Fruit fly (Drosophila melanogaster) whole organism, adult: ENCODE measurements around the gene mio.

Experiments used
- CG11617 ChIP-seq: fragments of 200-800 bp; sonication (Bioruptor generic); optimal IDR thresholded peaks from 2 replicates; lab custom pipeline; 2017; ENCODE audit warnings: mild to moderate bottlenecking, missing biosample characterization, missing genetic modification reagents, missing genetic modification characterization
- CG12768 ChIP-seq: fragments of 200-800 bp; sonication (Bioruptor generic); optimal IDR thresholded peaks from 2 replicates; lab custom pipeline; 2017; ENCODE audit warnings: missing biosample characterization, missing genetic modification characterization, mild to moderate bottlenecking, moderate library complexity, missing genetic modification reagents
- CG14711 ChIP-seq: fragments of 200-800 bp; sonication (Bioruptor generic); optimal IDR thresholded peaks from 2 replicates; lab custom pipeline; 2018; ENCODE audit warnings: missing biosample characterization, mild to moderate bottlenecking, missing genetic modification characterization, moderate library complexity
- CG1620 ChIP-seq: fragments of 200-800 bp; sonication (Bioruptor generic); optimal IDR thresholded peaks from 2 replicates; lab custom pipeline; 2016; ENCODE audit warnings: missing biosample characterization, missing genetic modification characterization
- CG33017 ChIP-seq: fragments of 200-800 bp; sonication (Bioruptor generic); optimal IDR thresholded peaks from 2 replicates; lab custom pipeline; 2018; ENCODE audit warnings: missing biosample characterization, mild to moderate bottlenecking, missing genetic modification characterization, moderate library complexity
- CG5204 ChIP-seq: fragments of 200-800 bp; sonication (Bioruptor generic); optimal IDR thresholded peaks from 2 replicates; lab custom pipeline; 2016; ENCODE audit warnings: missing biosample characterization, missing genetic modification characterization
- CG7045 ChIP-seq: fragments of 200-800 bp; sonication (Bioruptor generic); optimal IDR thresholded peaks from 2 replicates; lab custom pipeline; 2017; ENCODE audit warnings: missing biosample characterization, mild to moderate bottlenecking, missing genetic modification characterization
- CG7101 ChIP-seq: fragments of 200-800 bp; sonication (Bioruptor generic); optimal IDR thresholded peaks from 2 replicates; lab custom pipeline; 2018; ENCODE audit warnings: missing biosample characterization, mild to moderate bottlenecking, missing genetic modification characterization, moderate library complexity
- Clk ChIP-seq: fragments of 200-800 bp; sonication (Bioruptor generic); optimal IDR thresholded peaks from 2 replicates; lab custom pipeline; 2017; ENCODE audit warnings: missing biosample characterization, missing genetic modification characterization
- Crg-1 ChIP-seq: fragments of 200-800 bp; sonication (Bioruptor generic); optimal IDR thresholded peaks from 2 replicates; lab custom pipeline; 2016; ENCODE audit warnings: missing biosample characterization, missing genetic modification characterization
- Hr96 ChIP-seq: fragments of 200-800 bp; sonication (Bioruptor generic); optimal IDR thresholded peaks from 2 replicates; lab custom pipeline; 2016; ENCODE audit warnings: missing biosample characterization, missing genetic modification characterization
- Mnt ChIP-seq: fragments of 200-800 bp; sonication (Bioruptor generic); optimal IDR thresholded peaks from 2 replicates; lab custom pipeline; 2016; ENCODE audit warnings: missing biosample characterization, mild to moderate bottlenecking, missing genetic modification characterization
- bab1 ChIP-seq: fragments of 200-800 bp; sonication (Bioruptor generic); optimal IDR thresholded peaks from 3 replicates; lab custom pipeline; 2019; ENCODE audit warnings: missing biosample characterization, mild to moderate bottlenecking, missing genetic modification characterization, moderate library complexity
- cic ChIP-seq: fragments of 200-800 bp; sonication (Bioruptor generic); optimal IDR thresholded peaks from 2 replicates; lab custom pipeline; 2017; ENCODE audit warnings: missing biosample characterization, mild to moderate bottlenecking, missing genetic modification characterization, moderate library complexity
- cnc ChIP-seq, 2 experiments: fragments of >200 bp; optimal IDR thresholded peaks; 2 replicates each; lab custom pipeline; 2017
- kay ChIP-seq: fragments of 200-800 bp; sonication (Bioruptor generic); peaks from one replicate; lab custom pipeline; 2016; ENCODE audit warnings: missing biosample characterization, missing genetic modification characterization, borderline replicate concordance
- ovo ChIP-seq: fragments of 200-800 bp; sonication (Bioruptor generic); optimal IDR thresholded peaks from 2 replicates; lab custom pipeline; 2016; ENCODE audit warnings: missing biosample characterization, missing genetic modification characterization
- pad ChIP-seq: fragments of 200-800 bp; sonication (Bioruptor generic); optimal IDR thresholded peaks from 3 replicates; lab custom pipeline; 2017; ENCODE audit warnings: missing biosample characterization, missing genetic modification characterization, mild to moderate bottlenecking, moderate library complexity, missing genetic modification reagents
- tj ChIP-seq: fragments of 200-800 bp; sonication (Bioruptor generic); optimal IDR thresholded peaks from 3 replicates; lab custom pipeline; 2017; ENCODE audit warnings: missing biosample characterization, mild to moderate bottlenecking, missing genetic modification characterization, moderate library complexity
- toe ChIP-seq: fragments of 200-800 bp; sonication (Bioruptor generic); optimal IDR thresholded peaks from 2 replicates; lab custom pipeline; 2016; ENCODE audit warnings: missing biosample characterization, missing genetic modification characterization

The mio gene

dm6 chr2L:2177969-2178809, 38.9 kb upstream of the mio start, which contains the start of gene aop:
TSS of gene aop (minus strand) at chr2L:2178754.
- TF ChIP-seq CG7045: peak; percentile 27
- TF ChIP-seq kay: peak; percentile 38
- TF ChIP-seq pad (GFP tag; lab: Kevin White, UChicago): peak; percentile 53
- TF ChIP-seq CG11617: peak; percentile 80
- peak; percentile 63 for TF ChIP-seq Crg-1 (GFP tag; lab: Kevin White, UChicago)
- no peak for TF ChIP-seq cnc (optimal IDR thresholded peaks at IDR 0.05; lab: Kevin White, UChicago)
- peak; percentile 48 for TF ChIP-seq bab1 (GFP tag; lab: Kevin White, UChicago)
- TF ChIP-seq CG14711: peak; percentile 15
- TF ChIP-seq tj (GFP tag; lab: Kevin White, UChicago): peak; percentile 84
- TF ChIP-seq CG12768: peak; percentile 60
- peak; percentile 31 for TF ChIP-seq Clk (GFP tag; lab: Kevin White, UChicago)
- TF ChIP-seq toe: peak; percentile 13
- no peak for TF ChIP-seq CG33017 (tag; lab: Kevin White, UChicago)
- peak; percentile 35 for TF ChIP-seq ovo
- peak; percentile 35 for TF ChIP-seq CG5204 (GFP tag; lab: Kevin White, UChicago)
- TF ChIP-seq Hr96 (GFP tag; lab: Kevin White, UChicago): peak; percentile 54
- TF ChIP-seq cic (GFP tag; lab: Kevin White, UChicago): peak; percentile 77
- TF ChIP-seq CG1620 (GFP tag; lab: Kevin White, UChicago): no peak
- peak; percentile 62 for TF ChIP-seq CG7101 (tag; lab: Kevin White, UChicago)
- TF ChIP-seq Mnt (GFP tag; lab: Kevin White, UChicago): peak; percentile 73

dm6 chr2L:2178810-2179143, 38.3 kb upstream of the mio start:
- TF ChIP-seq pad (GFP tag; lab: Kevin White, UChicago) (no peak), cnc (optimal IDR thresholded peaks at IDR 0.05; lab: Kevin White, UChicago) (no peak), CG7101 (tag; lab: Kevin White, UChicago) (no peak), CG5204 (GFP tag; lab: Kevin White, UChicago) (no peak), toe (no peak), Mnt (GFP tag; lab: Kevin White, UChicago) (no peak), CG7045 (no peak), tj (GFP tag; lab: Kevin White, UChicago) (no peak), CG33017 (tag; lab: Kevin White, UChicago) (no peak), cic (GFP tag; lab: Kevin White, UChicago) (no peak), ovo (no peak), bab1 (GFP tag; lab: Kevin White, UChicago) (no peak), CG12768 (no peak), Crg-1 (GFP tag; lab: Kevin White, UChicago) (no peak), Clk (GFP tag; lab: Kevin White, UChicago) (no peak), CG11617 (no peak), Hr96 (GFP tag; lab: Kevin White, UChicago) (no peak)

dm6 chr2L:2179366-2179765, 37.7 kb upstream of the mio start:
- TF ChIP-seq CG11617 (no peak), toe (no peak), ovo (no peak), cic (GFP tag; lab: Kevin White, UChicago) (peak; percentile 2), cnc (optimal IDR thresholded peaks at IDR 0.05; lab: Kevin White, UChicago) (no peak), Clk (GFP tag; lab: Kevin White, UChicago) (no peak), CG14711 (no peak)

DNA sequence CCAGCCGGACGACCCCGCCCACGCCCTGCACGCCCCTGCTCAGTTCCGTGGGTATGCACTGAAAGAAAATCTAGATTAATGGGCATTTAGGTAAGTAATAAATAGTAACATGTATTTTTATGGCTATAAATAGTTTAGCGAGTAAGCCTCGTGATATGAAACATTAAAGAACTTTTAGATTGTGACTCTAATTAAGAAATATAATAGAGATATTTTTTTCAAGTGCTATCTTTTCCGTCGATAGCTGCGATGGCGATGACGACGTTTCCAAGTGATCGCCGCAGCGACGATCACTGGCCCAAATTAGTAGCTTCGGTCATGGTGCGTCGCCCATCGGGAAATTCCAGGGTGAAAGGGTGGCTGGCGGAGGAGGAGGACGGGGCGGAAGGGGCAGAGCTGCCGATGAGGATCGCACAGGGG, 37.0 kb upstream of the mio start:
- TF ChIP-seq CG7101 (tag; lab: Kevin White, UChicago) (peak; percentile 41), cnc (optimal IDR thresholded peaks at IDR 0.05; lab: Kevin White, UChicago) (no peak), cic (GFP tag; lab: Kevin White, UChicago) (no peak), Hr96 (GFP tag; lab: Kevin White, UChicago) (peak; percentile 10), ovo (no peak), kay (no peak), Mnt (GFP tag; lab: Kevin White, UChicago) (no peak), Crg-1 (GFP tag; lab: Kevin White, UChicago) (no peak), CG33017 (tag; lab: Kevin White, UChicago) (peak; percentile 14), CG11617 (no peak), toe (peak; percentile 14), pad (GFP tag; lab: Kevin White, UChicago) (no peak), tj (GFP tag; lab: Kevin White, UChicago) (peak; percentile 2), CG14711 (peak; percentile 33), CG12768 (no peak), Clk (GFP tag; lab: Kevin White, UChicago) (no peak), CG7045 (peak; percentile 25), CG1620 (GFP tag; lab: Kevin White, UChicago) (no peak), CG5204 (GFP tag; lab: Kevin White, UChicago) (no peak), bab1 (GFP tag; lab: Kevin White, UChicago) (no peak)

DNA sequence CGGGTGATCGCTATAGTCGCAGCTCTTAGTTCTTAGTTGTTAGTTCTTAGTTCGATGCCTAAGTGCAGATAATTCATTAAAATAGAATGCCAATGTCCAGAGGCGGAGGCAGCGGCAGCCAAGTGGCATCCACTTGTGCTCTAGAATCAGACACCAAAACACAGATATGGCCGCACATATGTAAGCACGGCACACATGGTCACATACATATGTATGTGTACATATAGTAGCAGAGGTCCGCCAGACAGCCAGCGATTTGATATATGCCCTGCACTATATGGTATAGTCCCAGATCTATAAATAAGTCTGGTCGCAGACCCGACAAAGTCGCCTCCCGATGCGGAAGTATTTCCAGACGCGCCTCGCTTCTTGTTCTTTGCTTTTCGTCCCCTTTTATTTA, 36.4 kb upstream of the mio start:
- no peak for TF ChIP-seq Hr96 (GFP tag; lab: Kevin White, UChicago)
- TF ChIP-seq cic (GFP tag; lab: Kevin White, UChicago): no peak
- no peak for TF ChIP-seq Crg-1 (GFP tag; lab: Kevin White, UChicago)
- no peak for TF ChIP-seq Clk (GFP tag; lab: Kevin White, UChicago)
- no peak for TF ChIP-seq kay
- no peak for TF ChIP-seq CG5204 (GFP tag; lab: Kevin White, UChicago)
- no peak for TF ChIP-seq CG33017 (tag; lab: Kevin White, UChicago)
- no peak for TF ChIP-seq toe
- TF ChIP-seq CG14711: no peak
- TF ChIP-seq tj (GFP tag; lab: Kevin White, UChicago): no peak
- no peak for TF ChIP-seq CG12768
- TF ChIP-seq CG7045: no peak
- TF ChIP-seq cnc (optimal IDR thresholded peaks at IDR 0.05; lab: Kevin White, UChicago): no peak
- TF ChIP-seq CG1620 (GFP tag; lab: Kevin White, UChicago): no peak
- no peak for TF ChIP-seq bab1 (GFP tag; lab: Kevin White, UChicago)
- no peak for TF ChIP-seq Mnt (GFP tag; lab: Kevin White, UChicago)
- no peak for TF ChIP-seq pad (GFP tag; lab: Kevin White, UChicago)
